Fruit fly (Drosophila melanogaster): ENCODE results near the gene by.
A peak's percentile ranks its signal among the peaks of the same experiment; 100 is the strongest.

by gene

DNA sequence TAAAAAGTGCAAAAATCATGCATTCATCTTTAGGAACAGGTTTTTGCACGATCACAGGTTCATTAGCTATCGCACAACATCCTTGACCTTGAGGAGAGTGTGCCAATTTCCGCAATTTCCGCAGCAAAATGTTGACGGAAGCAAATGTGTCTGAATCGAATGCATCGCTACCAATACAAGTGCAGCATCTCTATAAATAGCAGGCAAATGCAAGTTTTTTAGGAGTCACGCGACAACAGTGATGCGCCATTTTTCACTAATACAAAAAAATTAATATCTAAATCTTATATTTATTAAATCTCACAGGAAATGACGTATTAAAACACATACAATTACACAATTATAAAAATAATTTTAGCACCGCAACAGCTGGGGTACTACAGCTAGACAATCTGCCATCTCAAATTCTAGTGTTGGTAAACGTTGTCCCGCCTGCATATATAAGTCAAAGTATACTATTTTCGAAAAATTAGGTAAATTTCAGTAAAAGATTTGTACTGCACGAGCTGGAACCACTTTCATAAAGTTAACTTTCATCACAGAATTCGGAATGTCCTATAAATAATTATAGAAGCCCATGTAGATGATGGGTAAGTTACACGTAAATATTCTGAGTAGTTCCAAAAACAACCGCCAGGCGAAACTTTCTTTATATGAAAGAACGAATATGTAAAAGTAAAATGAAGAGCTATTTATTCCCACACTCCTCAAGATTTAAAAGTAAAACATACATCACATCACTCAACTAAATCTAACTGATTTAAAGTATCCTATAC is 41.2 kb upstream of the by start, which contains the start of gene CG9399 (continued):
- TF ChIP-seq Ssrp (tag; optimal IDR thresholded peaks at IDR 0.05), result peak; percentile 99
- TF ChIP-seq wor (GFP tag; IDR thresholded peaks at IDR 0.05), result peak; percentile 98
- peak; percentile 76 for TF ChIP-seq eyg (GFP tag; optimal IDR thresholded peaks at IDR 0.05)
- TF ChIP-seq danr (GFP tag; IDR thresholded peaks at IDR 0.05), result peak; percentile 94
- peak; percentile 98 for TF ChIP-seq chm (GFP tag; IDR thresholded peaks at IDR 0.05)
- TF ChIP-seq CG7839 (tag; optimal IDR thresholded peaks at IDR 0.05), result peak; percentile 96
- TF ChIP-seq Elba2 (GFP tag; optimal IDR thresholded peaks at IDR 0.05), result peak; percentile 84
- TF ChIP-seq bbx (GFP tag; IDR thresholded peaks at IDR 0.05; ENCODE audit: partially characterized antibody), result peak; percentile 44
- peak; percentile 94 for TF ChIP-seq CG3065 (GFP tag; optimal IDR thresholded peaks at IDR 0.05)
- peak; percentile 83 for TF ChIP-seq CG13624 (GFP tag; optimal IDR thresholded peaks at IDR 0.05)
- TF ChIP-seq CG12299 (tag; optimal IDR thresholded peaks at IDR 0.05), result peak; percentile 95
- peak; percentile 95 for TF ChIP-seq klu (GFP tag; IDR thresholded peaks at IDR 0.05)
- TF ChIP-seq Dbx (GFP tag; IDR thresholded peaks at IDR 0.05), result peak; percentile 96
- TF ChIP-seq CG33557 (GFP tag; optimal IDR thresholded peaks at IDR 0.05), result peak; percentile 93
- TF ChIP-seq luna (GFP tag; optimal IDR thresholded peaks at IDR 0.05), result peak; percentile 77
- TF ChIP-seq otp (GFP tag; IDR thresholded peaks at IDR 0.05), result peak; percentile 98
- peak; percentile 95 for TF ChIP-seq CG17568 (GFP tag; optimal IDR thresholded peaks at IDR 0.05)
- TF ChIP-seq Oaz (GFP tag; IDR thresholded peaks at IDR 0.05), result peak; percentile 95
- peak in 1 of 2 experiments; percentile 78 for TF ChIP-seq insv (GFP tag; optimal IDR thresholded peaks at IDR 0.05)
- no peak for TF ChIP-seq unc-4 (GFP tag; IDR thresholded peaks at IDR 0.05; ENCODE audit: partially characterized antibody)
- peak; percentile 95 for TF ChIP-seq CG18476 (GFP tag; optimal IDR thresholded peaks at IDR 0.05)
- TF ChIP-seq CG12155 (GFP tag; optimal IDR thresholded peaks at IDR 0.05), result peak; percentile 95
- peak; percentile 94 for TF ChIP-seq CG5245 (GFP tag; optimal IDR thresholded peaks at IDR 0.05)
- TF ChIP-seq pan (optimal IDR thresholded peaks at IDR 0.05), result no peak
- TF ChIP-seq pan (GFP tag; optimal IDR thresholded peaks at IDR 0.05 in 1 of 2, IDR thresholded peaks at IDR 0.05 in 1 of 2), result peak in 1 of 2 experiments; percentile 99
- no peak for TF ChIP-seq zen2 (GFP tag; IDR thresholded peaks at IDR 0.05; ENCODE audit: partially characterized antibody)

DNA sequence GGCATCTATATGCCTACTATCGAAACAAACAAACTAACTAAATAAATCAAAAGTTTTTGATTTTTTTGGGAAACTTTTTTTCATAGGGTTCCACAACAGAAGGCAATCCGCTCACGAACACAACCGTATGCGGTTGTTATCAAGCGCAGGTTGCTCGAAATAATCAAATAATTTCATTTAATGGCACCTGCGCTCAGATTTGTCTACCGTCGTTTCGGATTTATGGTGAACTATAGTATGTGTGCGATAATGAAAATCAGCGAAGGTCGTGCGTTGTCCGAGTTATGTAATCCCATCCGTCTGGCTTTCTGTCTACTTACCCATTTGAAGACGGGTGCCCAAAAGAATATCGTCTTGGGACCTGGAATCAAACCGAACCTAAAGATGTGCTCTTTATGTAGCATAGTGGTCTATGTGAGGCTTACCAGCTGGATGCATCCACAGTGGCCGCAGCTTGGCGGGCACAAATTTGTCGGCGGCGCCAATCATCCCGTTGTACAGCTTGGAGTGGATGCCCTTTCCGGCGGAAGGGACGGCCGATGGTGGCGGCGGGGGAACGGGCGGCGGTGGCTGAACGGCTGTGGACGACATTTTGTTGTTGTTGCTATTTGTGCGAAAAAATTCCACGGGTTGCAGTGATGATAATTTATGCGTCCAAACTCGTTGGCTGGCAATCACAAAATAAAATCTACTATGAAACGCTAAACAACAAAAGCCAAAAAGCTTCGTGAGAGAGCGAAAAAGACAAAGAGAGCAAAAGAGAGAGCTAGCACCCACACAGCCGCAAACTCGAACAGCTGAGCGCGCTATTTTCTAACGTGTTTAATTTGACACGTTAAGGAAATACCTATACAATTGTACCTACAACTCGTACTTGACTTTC is 40.4 kb upstream of the by start:
- no peak for TF ChIP-seq MTF-1 (GFP tag; optimal IDR thresholded peaks at IDR 0.05; ENCODE audit: borderline replicate concordance)
- no peak for TF ChIP-seq Mes4 (GFP tag; optimal IDR thresholded peaks at IDR 0.05)
- no peak for TF ChIP-seq TFAM (GFP tag; optimal IDR thresholded peaks at IDR 0.05)
- TF ChIP-seq H2.0 (GFP tag; IDR thresholded peaks at IDR 0.05), result no peak
- peak; percentile 31 for TF ChIP-seq CG10543 (GFP tag; optimal IDR thresholded peaks at IDR 0.05)
- no peak for TF ChIP-seq NfI (GFP tag; optimal IDR thresholded peaks at IDR 0.05)
- TF ChIP-seq Dfd (GFP tag; optimal IDR thresholded peaks at IDR 0.05), result no peak
- no peak for TF ChIP-seq CG11560 (tag; IDR thresholded peaks at IDR 0.05)
- TF ChIP-seq lov (optimal IDR thresholded peaks at IDR 0.05), result no peak
- TF ChIP-seq lov (GFP tag; IDR thresholded peaks at IDR 0.05), result no peak
- no peak for TF ChIP-seq ind (GFP tag; optimal IDR thresholded peaks at IDR 0.05)
- no peak for TF ChIP-seq Lpt (GFP tag; optimal IDR thresholded peaks at IDR 0.05)
- TF ChIP-seq emc (GFP tag; optimal IDR thresholded peaks at IDR 0.05), result no peak
- 0 out of 3 replicates have a peak, but pooled peaks have one; percentile 20 for TF ChIP-seq HLH4C (GFP tag; IDR thresholded peaks at IDR 0.05; ENCODE audit: partially characterized antibody)
- no peak for TF ChIP-seq CG10267 (tag; optimal IDR thresholded peaks at IDR 0.05)
- no peak for TF ChIP-seq Nf-YA (GFP tag; IDR thresholded peaks at IDR 0.05)
- 0 out of 2 replicates have a peak, but pooled peaks have one; percentile 7 for TF ChIP-seq Ptx1 (GFP tag; IDR thresholded peaks at IDR 0.05)
- TF ChIP-seq vvl (GFP tag; IDR thresholded peaks at IDR 0.05), result peak; percentile 74
- TF ChIP-seq CG12942 (GFP tag; optimal IDR thresholded peaks at IDR 0.05), result no peak
- no peak for TF ChIP-seq oc (tag; optimal IDR thresholded peaks at IDR 0.05)
- TF ChIP-seq Vsx1 (GFP tag; optimal IDR thresholded peaks at IDR 0.05), result no peak
- TF ChIP-seq trh (GFP tag; optimal IDR thresholded peaks at IDR 0.05), result no peak
- no peak for TF ChIP-seq CG14667 (GFP tag; IDR thresholded peaks at IDR 0.05)
